Worm (Caenorhabditis elegans): ENCODE data around the gene scb-1.

The scb-1 gene

DNA sequence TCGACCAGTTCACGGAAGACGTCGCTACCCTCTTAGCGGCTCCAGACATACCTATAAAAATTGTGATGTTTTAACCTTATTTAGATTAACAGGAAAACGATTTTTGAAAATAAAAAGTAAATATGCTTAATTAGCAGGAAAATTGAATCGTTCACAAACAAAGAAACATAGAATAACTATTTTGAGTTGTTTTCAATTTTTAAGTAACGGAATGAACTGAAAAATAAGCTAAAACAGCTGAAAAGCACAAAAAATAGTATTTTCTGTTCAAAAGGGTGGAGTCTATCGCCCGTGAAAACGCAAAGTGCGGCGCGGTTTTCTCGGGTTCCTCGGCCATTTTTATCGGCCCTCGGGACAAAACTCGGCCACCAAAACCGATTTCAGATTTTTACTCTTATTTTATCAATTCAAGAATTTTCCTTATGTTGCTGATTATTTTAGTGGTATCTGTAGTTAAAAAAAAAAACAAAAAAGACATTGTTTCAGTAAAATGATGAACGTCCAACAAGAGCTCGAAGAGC, 4.4 kb upstream of the scb-1 start, which contains the start of the genes atp-5 and lmtr-3:
Gene atp-5, minus strand, starts transcription at position 51 of the 521 bp plus-strand sequence.
Gene lmtr-3, plus strand, starts transcription at position 370 of the 521 bp plus-strand sequence.
- TF ChIP-seq C04F5.9 (tag; optimal IDR thresholded peaks at IDR 0.05) (peak; percentile 32), nhr-237 (tag; optimal IDR thresholded peaks at IDR 0.05) (no peak), ceh-88 (GFP tag; IDR thresholded peaks at IDR 0.05) (no peak), ceh-90 (tag; optimal IDR thresholded peaks at IDR 0.05) (peak; percentile 86), aly-2 (tag; optimal IDR thresholded peaks at IDR 0.05) (no peak), nhr-77 (tag; optimal IDR thresholded peaks at IDR 0.05) (peak; percentile 16), fkh-8 (tag; optimal IDR thresholded peaks at IDR 0.05) (peak; percentile 85), mef-2 (tag; optimal IDR thresholded peaks at IDR 0.05) (no peak), unc-130 (tag; optimal IDR thresholded peaks at IDR 0.05) (peak; percentile 62), nhr-76 (tag; optimal IDR thresholded peaks at IDR 0.05) (no peak), unc-98 (GFP tag; IDR thresholded peaks at IDR 0.05) (peak; percentile 52), nhr-85 (tag) (peak; percentile 88), ztf-11 (tag; optimal IDR thresholded peaks at IDR 0.05) (peak in 1 of 2 experiments; percentile 81), nhr-28 (tag; optimal IDR thresholded peaks at IDR 0.05) (no peak), egl-13 (tag; optimal IDR thresholded peaks at IDR 0.05) (peak; percentile 58), irx-1 (tag; optimal IDR thresholded peaks at IDR 0.05) (peak; percentile 79), hpl-2 (GFP tag; optimal IDR thresholded peaks at IDR 0.05) (no peak), mab-9 (GFP tag; IDR thresholded peaks at IDR 0.05) (peak; percentile 70; the same call in 1 of the 2 replicates), pax-3 (tag; optimal IDR thresholded peaks at IDR 0.05) (peak; percentile 68), rnt-1 (tag; optimal IDR thresholded peaks at IDR 0.05) (peak; percentile 98), mdl-1 (tag; optimal IDR thresholded peaks at IDR 0.05) (peak in 1 of 2 experiments; percentile 55), pqm-1 (tag; optimal IDR thresholded peaks at IDR 0.05) (no peak), ceh-82 (tag; optimal IDR thresholded peaks at IDR 0.05) (peak; percentile 15 to 81 (median 53)), xbp-1 (tag; optimal IDR thresholded peaks at IDR 0.05) (peak; percentile 66), unc-30 (tag; optimal IDR thresholded peaks at IDR 0.05) (no peak), sox-4 (tag; optimal IDR thresholded peaks at IDR 0.05) (peak; percentile 53), dsc-1 (tag; optimal IDR thresholded peaks at IDR 0.05) (peak; percentile 72), lin-39 (tag; optimal IDR thresholded peaks at IDR 0.05) (peak; percentile 19), lin-35 (GFP tag; optimal IDR thresholded peaks at IDR 0.05) (peak; percentile 70 to 80), elt-3 (tag; optimal IDR thresholded peaks at IDR 0.05) (peak in 1 of 6 experiments; percentile 68), hlh-17 (GFP tag; optimal IDR thresholded peaks at IDR 0.05; ENCODE audit: borderline replicate concordance) (no peak), nhr-11 (tag; optimal IDR thresholded peaks at IDR 0.05) (no peak), ceh-63 (GFP tag; optimal IDR thresholded peaks at IDR 0.05) (no peak), sptf-1 (tag; optimal IDR thresholded peaks at IDR 0.05) (no peak), lsy-2 (tag; optimal IDR thresholded peaks at IDR 0.05) (peak; percentile 66 to 78), tbx-2 (tag; optimal IDR thresholded peaks at IDR 0.05) (peak; percentile 80), ets-5 (GFP tag; IDR thresholded peaks at IDR 0.05) (no peak), lin-13 (GFP tag; optimal IDR thresholded peaks at IDR 0.05) (peak; percentile 59), sup-37 (GFP tag; optimal IDR thresholded peaks at IDR 0.05) (no peak), efl-3 (GFP tag; optimal IDR thresholded peaks at IDR 0.05) (no peak), tlp-1 (tag; optimal IDR thresholded peaks at IDR 0.05) (no peak), hlh-4 (tag; optimal IDR thresholded peaks at IDR 0.05) (no peak), mep-1 (tag; optimal IDR thresholded peaks at IDR 0.05) (peak; percentile 75), nhr-47 (tag; optimal IDR thresholded peaks at IDR 0.05) (peak; percentile 81), pag-3 (tag; optimal IDR thresholded peaks at IDR 0.05; ENCODE audit: borderline replicate concordance, insufficient read depth) (peak; percentile 1), snu-23 (GFP tag; optimal IDR thresholded peaks at IDR 0.05) (peak; percentile 82), nhr-84 (tag; optimal IDR thresholded peaks at IDR 0.05) (no peak), snpc-4 (tag; optimal IDR thresholded peaks at IDR 0.05) (peak; percentile 63), unc-86 (tag; optimal IDR thresholded peaks at IDR 0.05) (peak; percentile 58), isw-1 (GFP tag; IDR thresholded peaks at IDR 0.05) (peak; percentile 65), alr-1 (tag; optimal IDR thresholded peaks at IDR 0.05; ENCODE audit: borderline replicate concordance) (no peak), jun-1 (tag; optimal IDR thresholded peaks at IDR 0.05) (peak; percentile 54), skn-1 (tag; optimal IDR thresholded peaks at IDR 0.05) (peak; percentile 70), ama-1 (optimal IDR thresholded peaks at IDR 0.05) (no peak)

Measured in whole organism, L1 larva.